Worm (Caenorhabditis elegans) whole organism, early embryonic: ENCODE results near the gene pam-1.

Experiments used
- F13C5.2 ChIP-seq: sonication (generic microtip); optimal IDR thresholded peaks from 2 replicates; lab custom pipeline; 2017; ENCODE audit warnings: mild to moderate bottlenecking, missing genetic modification characterization, inconsistent platforms, missing compliant biosample characterization
- aly-1 ChIP-seq: sonication (generic microtip); optimal IDR thresholded peaks from 2 replicates; lab custom pipeline; 2016; ENCODE audit warnings: missing genetic modification characterization, missing compliant biosample characterization
- ama-1 ChIP-seq: fragments of 150-350 bp; optimal IDR thresholded peaks from 2 replicates; lab custom pipeline; 2014
- ets-7 ChIP-seq: sonication (generic microtip); optimal IDR thresholded peaks from 2 replicates; lab custom pipeline; 2016; ENCODE audit warnings: missing genotype, missing genetic modification characterization, missing compliant biosample characterization
- flt-1 ChIP-seq: fragments of 200-800 bp; sonication (Bioruptor generic); IDR thresholded peaks from 2 replicates; pipeline ENCODE4 v1.3.6; 2022; ENCODE audit warnings: missing genetic modification characterization, missing compliant biosample characterization
- hmbx-1 ChIP-seq: sonication (generic microtip); optimal IDR thresholded peaks from 2 replicates; lab custom pipeline; 2016; ENCODE audit warnings: mild to moderate bottlenecking, missing genetic modification characterization, missing compliant biosample characterization
- hnd-1 ChIP-seq: sonication (generic microtip); optimal IDR thresholded peaks from 2 replicates; lab custom pipeline; 2016; ENCODE audit warnings: missing genetic modification characterization, missing compliant biosample characterization
- sea-1 ChIP-seq: fragments of 200-800 bp; sonication (Bioruptor generic); conservative IDR thresholded peaks from 2 replicates; pipeline ENCODE4 v1.3.6; 2022; ENCODE audit warnings: missing genetic modification characterization, missing compliant biosample characterization
- tbx-11 ChIP-seq: fragments of 200-800 bp; sonication (Bioruptor generic); IDR thresholded peaks from 2 replicates; pipeline ENCODE4 v1.3.6; 2022; ENCODE audit warnings: missing genetic modification characterization, missing compliant biosample characterization
- tbx-37 ChIP-seq: fragments of 200-800 bp; sonication (Bioruptor generic); conservative IDR thresholded peaks from 2 replicates; pipeline ENCODE4 v1.3.6; 2022; ENCODE audit warnings: missing genetic modification reagents, missing genetic modification characterization, missing compliant biosample characterization
- tra-4 ChIP-seq: sonication (generic microtip); optimal IDR thresholded peaks from 2 replicates; lab custom pipeline; 2017; ENCODE audit warnings: missing genetic modification characterization, missing compliant biosample characterization

- no peak for TF ChIP-seq ama-1 (lab: Kevin White, UChicago)
- TF ChIP-seq hnd-1 (tag; lab: Kevin White, UChicago): no peak
- no peak for TF ChIP-seq tbx-11 (GFP tag; lab: Robert Waterston, UW)
- no peak for TF ChIP-seq flt-1 (GFP tag; lab: Robert Waterston, UW)
- TF ChIP-seq F13C5.2 (tag; lab: Kevin White, UChicago): no peak
- TF ChIP-seq sea-1 (GFP tag; lab: Robert Waterston, UW): no peak
- no peak for TF ChIP-seq tra-4 (tag; lab: Kevin White, UChicago)
- no peak for TF ChIP-seq hmbx-1 (tag; lab: Kevin White, UChicago)
- TF ChIP-seq ets-7: no peak
- no peak for TF ChIP-seq aly-1 (tag; lab: Kevin White, UChicago)
- no peak for TF ChIP-seq tbx-37 (GFP tag; lab: Robert Waterston, UW)
These were observed 51.3 kb downstream of the pam-1 start for ce11 chrIV:7499302-7499701.
